Worm (Caenorhabditis elegans): ENCODE data around the gene gars-1.

Gene gars-1

DNA sequence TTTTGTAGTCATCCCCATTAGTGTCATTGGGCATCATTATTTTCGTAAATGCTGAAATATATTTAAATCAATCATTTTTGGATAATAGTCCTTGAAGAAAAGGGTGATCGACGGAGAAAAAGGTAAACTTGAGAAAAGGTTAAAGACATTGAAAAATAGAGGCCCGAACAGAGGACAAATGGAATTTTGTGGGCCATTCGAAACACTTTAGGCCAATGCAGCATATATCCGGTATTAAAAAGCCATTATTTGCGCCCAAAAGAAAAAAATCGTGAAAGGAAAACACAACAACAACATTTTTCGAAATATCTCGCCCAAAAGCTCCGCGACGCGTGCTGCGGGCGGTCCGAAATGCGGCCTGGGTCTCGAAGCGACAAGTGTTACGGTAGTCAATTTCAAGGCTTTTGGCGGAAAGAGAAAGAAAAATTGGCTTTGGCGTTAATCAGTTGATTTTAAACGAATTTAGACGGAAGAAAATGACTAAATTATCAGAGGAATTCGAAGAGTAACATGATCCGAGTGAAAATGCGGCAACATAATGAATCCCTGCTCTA lies 43.5 kb upstream of the gars-1 start, which contains the start of gene morc-1:
Gene morc-1, minus strand, starts transcription at position 51 of the 554 bp plus-strand sequence.
- TF ChIP-seq snpc-4 (tag; optimal IDR thresholded peaks at IDR 0.05) (no peak), elt-3 (tag; optimal IDR thresholded peaks at IDR 0.05) (no peak), ceh-16 (tag; optimal IDR thresholded peaks at IDR 0.05) (no peak), Y55F3AM.14 (GFP tag; optimal IDR thresholded peaks at IDR 0.05) (no peak), mbf-1 (tag; optimal IDR thresholded peaks at IDR 0.05) (no peak), zag-1 (tag; optimal IDR thresholded peaks at IDR 0.05) (no peak), peb-1 (tag; optimal IDR thresholded peaks at IDR 0.05) (no peak), ztf-11 (tag; optimal IDR thresholded peaks at IDR 0.05) (no peak), lin-39 (tag; optimal IDR thresholded peaks at IDR 0.05) (no peak)

ce11 chrIII:5203310-5203709 lies 39.9 kb upstream of the gars-1 start:
- no peak for TF ChIP-seq nhr-237 (tag; optimal IDR thresholded peaks at IDR 0.05)
- TF ChIP-seq ceh-16 (tag; optimal IDR thresholded peaks at IDR 0.05), result no peak
- TF ChIP-seq unc-62 (GFP tag; optimal IDR thresholded peaks at IDR 0.05), result no peak

DNA sequence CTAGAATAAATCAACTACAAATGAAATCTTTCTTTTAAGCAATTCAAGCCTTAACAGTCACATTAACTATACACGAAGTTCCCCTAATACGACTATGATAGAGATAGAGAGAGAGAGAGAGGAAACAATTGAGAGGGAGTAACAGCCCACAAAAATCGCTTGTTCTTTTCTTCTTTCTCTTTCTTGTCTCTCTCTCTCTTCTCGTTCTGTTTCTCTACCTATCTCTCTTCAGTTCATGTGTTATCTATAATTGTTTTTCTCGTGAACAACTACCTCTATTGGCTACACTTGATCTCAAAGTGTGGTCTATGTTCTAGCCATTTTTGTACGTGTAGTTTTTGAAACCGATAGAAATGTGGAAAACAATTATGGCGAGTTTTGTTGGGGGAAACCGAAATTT lies 39.2 kb upstream of the gars-1 start:
- TF ChIP-seq crh-2 (tag; optimal IDR thresholded peaks at IDR 0.05) (peak; percentile 86), ama-1 (optimal IDR thresholded peaks at IDR 0.05) (no peak), nhr-12 (tag; optimal IDR thresholded peaks at IDR 0.05) (no peak), mbf-1 (tag; optimal IDR thresholded peaks at IDR 0.05) (no peak), nhr-10 (tag; optimal IDR thresholded peaks at IDR 0.05) (no peak), fos-1 (tag; optimal IDR thresholded peaks at IDR 0.05) (peak; percentile 85), C34F6.9 (tag; optimal IDR thresholded peaks at IDR 0.05) (peak; percentile 74), skn-1 (tag; optimal IDR thresholded peaks at IDR 0.05) (no peak), nhr-21 (tag; optimal IDR thresholded peaks at IDR 0.05) (peak; percentile 55), lin-13 (GFP tag; optimal IDR thresholded peaks at IDR 0.05) (peak; percentile 55), F13H6.1 (tag; optimal IDR thresholded peaks at IDR 0.05) (peak; percentile 54), aly-2 (tag; optimal IDR thresholded peaks at IDR 0.05) (no peak), mdl-1 (tag; optimal IDR thresholded peaks at IDR 0.05) (no peak), sem-4 (tag; optimal IDR thresholded peaks at IDR 0.05) (no peak), R02D3.7 (tag; optimal IDR thresholded peaks at IDR 0.05) (no peak), nhr-23 (tag; optimal IDR thresholded peaks at IDR 0.05) (no peak), peb-1 (tag; optimal IDR thresholded peaks at IDR 0.05) (no peak), mab-5 (tag; optimal IDR thresholded peaks at IDR 0.05) (no peak), elt-3 (tag; optimal IDR thresholded peaks at IDR 0.05) (no peak), egl-27 (tag; optimal IDR thresholded peaks at IDR 0.05) (peak; percentile 51), ceh-82 (tag; optimal IDR thresholded peaks at IDR 0.05) (no peak), nhr-77 (tag; optimal IDR thresholded peaks at IDR 0.05) (no peak), nhr-237 (tag; optimal IDR thresholded peaks at IDR 0.05) (no peak), ztf-1 (GFP tag; conservative IDR thresholded peaks at IDR 0.05) (no peak), ztf-4 (tag; optimal IDR thresholded peaks at IDR 0.05) (peak; percentile 51), nhr-25 (tag; optimal IDR thresholded peaks at IDR 0.05) (peak; percentile 92), lin-39 (tag; optimal IDR thresholded peaks at IDR 0.05) (no peak), ZK546.5 (tag; optimal IDR thresholded peaks at IDR 0.05) (no peak), lsy-2 (tag; optimal IDR thresholded peaks at IDR 0.05) (peak; percentile 7 to 51), unc-62 (GFP tag; optimal IDR thresholded peaks at IDR 0.05) (no peak), unc-39 (tag; optimal IDR thresholded peaks at IDR 0.05) (no peak), lin-11 (tag; optimal IDR thresholded peaks at IDR 0.05) (no peak), unc-55 (GFP tag; optimal IDR thresholded peaks at IDR 0.05) (peak; percentile 45), snpc-4 (tag; optimal IDR thresholded peaks at IDR 0.05) (no peak), ztf-11 (tag; optimal IDR thresholded peaks at IDR 0.05) (no peak), nhr-11 (tag; optimal IDR thresholded peaks at IDR 0.05) (no peak), gmeb-1 (tag; optimal IDR thresholded peaks at IDR 0.05) (peak; percentile 54), sma-3 (GFP tag; optimal IDR thresholded peaks at IDR 0.05) (peak; percentile 63), nhr-6 (tag; optimal IDR thresholded peaks at IDR 0.05) (peak; percentile 71), alr-1 (tag; optimal IDR thresholded peaks at IDR 0.05) (no peak), sma-9 (GFP tag; optimal IDR thresholded peaks at IDR 0.05) (peak; percentile 80), sma-9 (tag; optimal IDR thresholded peaks at IDR 0.05) (no peak), elt-1 (tag; optimal IDR thresholded peaks at IDR 0.05) (no peak), zag-1 (tag; optimal IDR thresholded peaks at IDR 0.05) (no peak), dmd-4 (tag; optimal IDR thresholded peaks at IDR 0.05) (no peak), ceh-16 (tag; optimal IDR thresholded peaks at IDR 0.05) (no peak), Y55F3AM.14 (GFP tag; optimal IDR thresholded peaks at IDR 0.05) (no peak), blmp-1 (tag; optimal IDR thresholded peaks at IDR 0.05; ENCODE audit: insufficient read depth) (peak; percentile 70), nhr-129 (tag; optimal IDR thresholded peaks at IDR 0.05) (peak; percentile 80)

All from whole organism, L2 larva.